Fruit fly (Drosophila melanogaster): ENCODE data around the gene CG14074.

CG14074 gene

DNA sequence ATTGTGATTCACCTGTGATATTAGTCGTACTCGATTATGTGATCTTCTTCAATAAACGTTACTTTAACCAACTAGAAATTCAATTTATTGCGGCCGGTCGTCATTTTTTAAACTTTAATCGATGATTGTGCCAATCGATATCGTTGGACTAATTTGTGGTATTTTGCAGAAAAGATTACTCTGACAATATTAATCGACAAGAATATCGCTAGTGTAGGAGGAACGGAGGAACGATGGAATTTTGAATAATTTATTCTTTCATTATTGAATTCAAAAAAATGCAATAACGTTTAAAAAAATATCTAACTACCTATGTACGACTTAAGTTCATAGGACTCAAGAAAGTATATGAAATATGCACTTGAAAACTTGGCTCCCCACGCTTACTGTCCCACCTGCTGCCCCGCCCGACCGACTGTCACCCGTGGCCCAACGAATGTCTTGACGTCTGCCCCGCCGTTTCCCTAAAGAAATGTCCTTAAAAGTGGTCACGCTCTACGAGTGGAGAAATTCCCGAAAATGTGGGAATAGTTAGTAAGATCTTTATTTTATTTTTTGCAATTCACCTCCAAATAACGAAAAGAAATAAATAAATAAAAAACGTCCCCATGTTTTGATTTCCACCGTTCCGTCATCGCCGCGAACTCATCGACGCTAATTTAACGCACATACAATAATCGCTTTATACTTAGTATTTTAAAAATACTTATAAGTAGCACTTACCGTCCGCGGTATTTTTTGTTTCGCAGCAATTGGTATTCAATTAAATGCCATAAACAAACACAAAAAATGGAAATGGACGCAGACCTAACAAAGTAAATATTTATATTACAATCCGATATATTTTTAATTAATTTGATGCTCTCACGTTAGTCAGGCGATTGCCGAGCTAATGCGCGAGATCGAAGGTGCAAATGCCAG, at the start of gene CG14074 (continued):
- TF ChIP-seq CG15514 (GFP tag; optimal IDR thresholded peaks at IDR 0.05) (peak; percentile 2), CG30020 (tag; optimal IDR thresholded peaks at IDR 0.05) (peak; percentile 66), CG4617 (GFP tag; optimal IDR thresholded peaks at IDR 0.05; ENCODE audit: borderline replicate concordance) (peak; percentile 13), Hr39 (optimal IDR thresholded peaks at IDR 0.05) (no peak), Dbx (GFP tag; IDR thresholded peaks at IDR 0.05) (no peak), Bgb (GFP tag; IDR thresholded peaks at IDR 0.05; ENCODE audit: partially characterized antibody) (no peak), CG17361 (GFP tag; IDR thresholded peaks at IDR 0.05) (0 out of 3 replicates have a peak, but pooled peaks have one; percentile 36), Hsf (GFP tag; optimal IDR thresholded peaks at IDR 0.05) (peak; percentile 7), CG6689 (GFP tag; IDR thresholded peaks at IDR 0.05) (no peak), hbn (GFP tag; IDR thresholded peaks at IDR 0.05; ENCODE audit: partially characterized antibody) (peak; percentile 39; the same call in 1 of the 2 replicates), unc-4 (GFP tag; IDR thresholded peaks at IDR 0.05; ENCODE audit: partially characterized antibody) (peak; percentile 64), vnd (GFP tag; IDR thresholded peaks at IDR 0.05; ENCODE audit: partially characterized antibody) (peak; percentile 42; the same call in 1 of the 3 replicates), pfk (GFP tag; optimal IDR thresholded peaks at IDR 0.05) (peak; percentile 90), ato (GFP tag; IDR thresholded peaks at IDR 0.05; ENCODE audit: partially characterized antibody) (peak; percentile 69; the same call in 1 of the 2 replicates), CG2129 (GFP tag; IDR thresholded peaks at IDR 0.05; ENCODE audit: partially characterized antibody) (peak; percentile 13; the same call in 1 of the 2 replicates), CG12942 (GFP tag; optimal IDR thresholded peaks at IDR 0.05) (no peak), CG7963 (GFP tag; IDR thresholded peaks at IDR 0.05; ENCODE audit: partially characterized antibody) (peak; percentile 68), Ets97D (GFP tag; optimal IDR thresholded peaks at IDR 0.05) (no peak), Dll (GFP tag; IDR thresholded peaks at IDR 0.05; ENCODE audit: partially characterized antibody) (peak; percentile 63; the same call in 1 of the 4 replicates), Sry-δ (GFP tag; optimal IDR thresholded peaks at IDR 0.05) (peak; percentile 44), otp (GFP tag; IDR thresholded peaks at IDR 0.05) (no peak), CG2116 (GFP tag; optimal IDR thresholded peaks at IDR 0.05) (peak; percentile 72), CG1529 (GFP tag; optimal IDR thresholded peaks at IDR 0.05) (no peak), ap (GFP tag; IDR thresholded peaks at IDR 0.05) (no peak), Vsx1 (GFP tag; optimal IDR thresholded peaks at IDR 0.05) (peak; percentile 2), dysf (GFP tag; IDR thresholded peaks at IDR 0.05) (no peak), CG11085 (GFP tag; IDR thresholded peaks at IDR 0.05) (no peak), stwl (tag; optimal IDR thresholded peaks at IDR 0.05) (peak; percentile 48), gfzf (GFP tag; optimal IDR thresholded peaks at IDR 0.05) (peak; percentile 62), pzg (GFP tag; optimal IDR thresholded peaks at IDR 0.05) (peak; percentile 48), Dp (GFP tag; optimal IDR thresholded peaks at IDR 0.05) (peak; percentile 74), zen2 (GFP tag; IDR thresholded peaks at IDR 0.05; ENCODE audit: partially characterized antibody) (peak; percentile 81), Mrtf (GFP tag; IDR thresholded peaks at IDR 0.05) (no peak), Camta (GFP tag; optimal IDR thresholded peaks at IDR 0.05) (no peak), HLH4C (GFP tag; IDR thresholded peaks at IDR 0.05; ENCODE audit: partially characterized antibody) (peak; percentile 59; the same call in 2 of the 3 replicates), CG8290 (GFP tag; optimal IDR thresholded peaks at IDR 0.05) (peak; percentile 12), CG8290 (tag; optimal IDR thresholded peaks at IDR 0.05) (peak; percentile 59 to 72), Scr (GFP tag; IDR thresholded peaks at IDR 0.05; ENCODE audit: partially characterized antibody) (peak; percentile 66), CG2889 (GFP tag; IDR thresholded peaks at IDR 0.05) (no peak), tna (GFP tag; IDR thresholded peaks at IDR 0.05; ENCODE audit: partially characterized antibody) (peak; percentile 37; the same call in 1 of the 2 replicates), CG31388 (GFP tag; optimal IDR thresholded peaks at IDR 0.05) (no peak), CG17328 (GFP tag; IDR thresholded peaks at IDR 0.05) (no peak), croc (GFP tag; conservative IDR thresholded peaks at IDR 0.05) (no peak), Atf6 (GFP tag; IDR thresholded peaks at IDR 0.05) (no peak), Lhr (GFP tag; optimal IDR thresholded peaks at IDR 0.05) (peak; percentile 9), E2f2 (GFP tag; IDR thresholded peaks at IDR 0.05) (peak; percentile 84), wdn (GFP tag; IDR thresholded peaks at IDR 0.05) (no peak), CG8924 (tag; optimal IDR thresholded peaks at IDR 0.05) (no peak)
